Worm (Caenorhabditis elegans): ENCODE data around the gene odr-2.

DNA sequence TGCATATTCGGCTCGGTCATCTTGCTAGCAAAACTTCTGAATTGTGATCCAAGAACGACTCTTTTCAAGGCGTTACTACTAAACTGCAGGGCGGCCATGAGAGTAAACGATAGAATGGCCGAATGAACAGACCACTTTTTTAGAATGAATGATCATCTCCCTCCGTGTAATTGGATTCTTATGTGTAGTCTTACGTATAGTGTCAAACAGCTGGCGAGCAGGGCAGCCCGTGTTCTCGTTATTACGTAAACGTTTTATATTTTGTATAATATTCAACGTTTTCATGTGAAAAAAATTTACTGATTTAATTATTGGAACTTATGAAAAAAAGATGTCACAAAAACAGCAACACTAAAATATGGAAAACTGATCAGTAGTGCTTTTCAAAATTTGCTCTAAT, 52.7 kb downstream of the odr-2 start, which contains the start of gene F10D2.10:
- TF ChIP-seq lin-15B (tag; optimal IDR thresholded peaks at IDR 0.05) (no peak), nhr-237 (tag; optimal IDR thresholded peaks at IDR 0.05) (no peak), ceh-82 (tag; optimal IDR thresholded peaks at IDR 0.05) (no peak), nhr-12 (tag; optimal IDR thresholded peaks at IDR 0.05) (no peak), fkh-10 (GFP tag; optimal IDR thresholded peaks at IDR 0.05) (no peak), dpl-1 (GFP tag; optimal IDR thresholded peaks at IDR 0.05) (no peak), unc-98 (GFP tag; IDR thresholded peaks at IDR 0.05) (no peak), vab-15 (tag; optimal IDR thresholded peaks at IDR 0.05) (no peak)
